Fruit fly (Drosophila melanogaster) whole organism, embryonic: ENCODE data around the gene Pa1.
A peak's percentile ranks its signal among the peaks of the same experiment; 100 is the strongest.

Experiments
- Ada2b ChIP-seq: fragments of 200-800 bp; sonication (Bioruptor generic); IDR thresholded peaks from 2 replicates; pipeline ENCODE4 v1.3.6; 2022; ENCODE audit warnings: missing biosample characterization, missing genetic modification characterization
- CG10565 ChIP-seq: fragments of 200-800 bp; sonication (Bioruptor generic); optimal IDR thresholded peaks from 3 replicates; lab custom pipeline; 2016; ENCODE audit warnings: missing biosample characterization, mild to moderate bottlenecking, missing genetic modification characterization
- CG15011 ChIP-seq: fragments of 200-800 bp; sonication (Bioruptor generic); optimal IDR thresholded peaks from 3 replicates; lab custom pipeline; 2018; ENCODE audit warnings: missing biosample characterization, mild to moderate bottlenecking, missing genetic modification characterization
- CG1603 ChIP-seq: fragments of 200-800 bp; sonication (Bioruptor generic); optimal IDR thresholded peaks from 2 replicates; lab custom pipeline; 2019; ENCODE audit warnings: missing biosample characterization, mild to moderate bottlenecking, missing genetic modification characterization, moderate library complexity
- CG18011 ChIP-seq: fragments of 200-800 bp; sonication (Bioruptor generic); optimal IDR thresholded peaks from 2 replicates; lab custom pipeline; 2017; ENCODE audit warnings: missing biosample characterization, missing genetic modification characterization, mild to moderate bottlenecking, moderate library complexity, missing genotype
- CG18599 ChIP-seq: fragments of 200-800 bp; sonication (Bioruptor generic); optimal IDR thresholded peaks from 3 replicates; lab custom pipeline; 2017; ENCODE audit warnings: missing biosample characterization, missing genetic modification characterization, mild to moderate bottlenecking, moderate library complexity, missing genetic modification reagents
- CG2116 ChIP-seq: fragments of 200-800 bp; sonication (Bioruptor generic); optimal IDR thresholded peaks from 3 replicates; lab custom pipeline; 2018; ENCODE audit warnings: missing biosample characterization, mild to moderate bottlenecking, missing genetic modification characterization
- CG2129 ChIP-seq: fragments of 200-800 bp; sonication (Bioruptor generic); IDR thresholded peaks from 2 replicates; pipeline ENCODE4 v1.3.6; 2022; ENCODE audit warnings: missing biosample characterization, missing genetic modification characterization; ENCODE audit not compliant: partially characterized antibody
- CG31441 ChIP-seq: fragments of 200-800 bp; sonication (Bioruptor generic); IDR thresholded peaks from 2 replicates; pipeline ENCODE4 v1.3.6; 2022; ENCODE audit warnings: missing biosample characterization, missing genetic modification characterization
- CG3726 ChIP-seq: fragments of 200-800 bp; sonication (Bioruptor generic); IDR thresholded peaks from 3 replicates; pipeline ENCODE4, ENCODE4 v1.3.6; 2022; ENCODE audit warnings: missing biosample characterization, missing genetic modification characterization
- CG4820 ChIP-seq: fragments of 200-800 bp; sonication (Bioruptor generic); optimal IDR thresholded peaks from 3 replicates; lab custom pipeline; 2016; ENCODE audit warnings: missing biosample characterization, missing genetic modification characterization
- CG5245 ChIP-seq: fragments of 200-800 bp; sonication (Bioruptor generic); optimal IDR thresholded peaks from 3 replicates; lab custom pipeline; 2016; ENCODE audit warnings: missing biosample characterization, missing genetic modification characterization
- CG6175 ChIP-seq: fragments of 200-800 bp; sonication (Bioruptor generic); IDR thresholded peaks from 3 replicates; pipeline ENCODE4 v1.3.6; 2022; ENCODE audit warnings: missing biosample characterization, missing genetic modification characterization
- CG6765 ChIP-seq: fragments of 200-800 bp; sonication (Bioruptor generic); optimal IDR thresholded peaks from 3 replicates; lab custom pipeline; 2017; ENCODE audit warnings: missing biosample characterization, mild to moderate bottlenecking, missing genetic modification characterization
- CG6854 ChIP-seq: fragments of 200-800 bp; sonication (Bioruptor generic); optimal IDR thresholded peaks from 3 replicates; lab custom pipeline; 2017; ENCODE audit warnings: missing biosample characterization, mild to moderate bottlenecking, missing genetic modification characterization
- CG8089 ChIP-seq: fragments of 200-800 bp; sonication (Bioruptor generic); optimal IDR thresholded peaks from 3 replicates; lab custom pipeline; 2016; ENCODE audit warnings: missing biosample characterization, missing genetic modification characterization
- CG8924 ChIP-seq: fragments of 200-800 bp; optimal IDR thresholded peaks from 3 replicates; lab custom pipeline; 2019; ENCODE audit warnings: missing biosample characterization, mild to moderate bottlenecking, missing genetic modification characterization, moderate library complexity
- CkIIα-i1 ChIP-seq: fragments of 200-800 bp; sonication (Bioruptor generic); IDR thresholded peaks from 2 replicates; pipeline ENCODE4 v1.3.6; 2022; ENCODE audit warnings: missing biosample characterization, missing genetic modification characterization
- CrebB ChIP-seq: fragments of 200-800 bp; sonication (Bioruptor generic); optimal IDR thresholded peaks from 3 replicates; lab custom pipeline; 2018; ENCODE audit warnings: missing biosample characterization, mild to moderate bottlenecking, missing genetic modification characterization
- Dad ChIP-seq: fragments of 200-800 bp; sonication (Bioruptor generic); optimal IDR thresholded peaks from 3 replicates; lab custom pipeline; 2016; ENCODE audit warnings: missing biosample characterization, missing genetic modification characterization
- Dek ChIP-seq: fragments of 200-800 bp; sonication (Bioruptor generic); optimal IDR thresholded peaks from 3 replicates; lab custom pipeline; 2019; ENCODE audit warnings: missing biosample characterization, mild to moderate bottlenecking, missing genetic modification characterization, moderate library complexity
- Doc2 ChIP-seq: fragments of 200-800 bp; sonication (Bioruptor generic); IDR thresholded peaks from 2 replicates; pipeline ENCODE4 v1.3.6; 2022; ENCODE audit warnings: missing biosample characterization, missing genetic modification characterization
- E2f1 ChIP-seq: fragments of 200-800 bp; sonication (Bioruptor generic); IDR thresholded peaks from 2 replicates; pipeline ENCODE4 v1.3.6; 2022; ENCODE audit warnings: missing biosample characterization, missing genetic modification characterization
- ERR ChIP-seq: fragments of 200-800 bp; sonication (Bioruptor generic); optimal IDR thresholded peaks from 2 replicates; lab custom pipeline; 2016; ENCODE audit warnings: missing biosample characterization, missing genetic modification characterization
- Fer2 ChIP-seq: fragments of 200-800 bp; sonication (Bioruptor generic); optimal IDR thresholded peaks from 2 replicates; lab custom pipeline; 2018; ENCODE audit warnings: missing biosample characterization, mild to moderate bottlenecking, missing genetic modification characterization, moderate library complexity
- GATAe ChIP-seq: fragments of 200-800 bp; sonication (Bioruptor generic); conservative IDR thresholded peaks from 2 replicates; pipeline ENCODE4 v1.3.6; 2022; ENCODE audit warnings: missing biosample characterization, missing genetic modification characterization
- HHEX ChIP-seq: fragments of 200-800 bp; sonication (Bioruptor generic); optimal IDR thresholded peaks from 3 replicates; lab custom pipeline; 2017; ENCODE audit warnings: missing biosample characterization, mild to moderate bottlenecking, missing genetic modification characterization, missing genetic modification reagents
- MBD-R2 ChIP-seq: fragments of 200-800 bp; sonication (Bioruptor generic); IDR thresholded peaks from 2 replicates; pipeline ENCODE4 v1.3.6; 2022; ENCODE audit warnings: missing biosample characterization, missing genetic modification characterization
- Mad ChIP-seq: fragments of 200-800 bp; sonication (Bioruptor generic); optimal IDR thresholded peaks from 2 replicates; lab custom pipeline; 2016; ENCODE audit warnings: missing biosample characterization, missing genetic modification characterization
- Nf-YA ChIP-seq: fragments of 200-800 bp; sonication (Bioruptor generic); IDR thresholded peaks from 2 replicates; pipeline ENCODE4 v1.3.6; 2022; ENCODE audit warnings: missing biosample characterization, missing genetic modification characterization
- Poxn ChIP-seq: fragments of 200-800 bp; sonication (Bioruptor generic); IDR thresholded peaks from 2 replicates; pipeline ENCODE4 v1.3.6; 2022; ENCODE audit warnings: missing biosample characterization, missing genetic modification characterization
- Xbp1 ChIP-seq: fragments of 200-800 bp; sonication (Bioruptor generic); optimal IDR thresholded peaks from 3 replicates; lab custom pipeline; 2016; ENCODE audit warnings: missing biosample characterization, mild to moderate bottlenecking, missing genetic modification characterization
- al ChIP-seq: fragments of 200-800 bp; sonication (Bioruptor generic); IDR thresholded peaks from 2 replicates; pipeline ENCODE4 v1.3.6; 2022; ENCODE audit warnings: missing biosample characterization, missing genetic modification characterization
- ap ChIP-seq: fragments of 200-800 bp; sonication (Bioruptor generic); IDR thresholded peaks from 2 replicates; pipeline ENCODE4 v1.3.6; 2022; ENCODE audit warnings: missing biosample characterization, missing genetic modification characterization
- ase ChIP-seq: fragments of 200-800 bp; sonication (Bioruptor generic); IDR thresholded peaks from 3 replicates; pipeline ENCODE4 v1.3.6; 2022; ENCODE audit warnings: missing biosample characterization, missing genetic modification characterization
- bab2 ChIP-seq: fragments of 200-800 bp; sonication (Bioruptor generic); optimal IDR thresholded peaks from 2 replicates; lab custom pipeline; 2016; ENCODE audit warnings: missing biosample characterization, missing genetic modification characterization
- bcd ChIP-seq: fragments of 200-800 bp; sonication (Bioruptor generic); optimal IDR thresholded peaks from 2 replicates; lab custom pipeline; 2017; ENCODE audit warnings: missing biosample characterization, mild to moderate bottlenecking, missing genetic modification characterization
- br ChIP-seq: fragments of >200 bp; optimal IDR thresholded peaks from 2 replicates; lab custom pipeline; 2017
- chif ChIP-seq, 2 experiments: fragments of 200-800 bp; sonication (Bioruptor generic); optimal IDR thresholded peaks; 3 replicates each; lab custom pipeline; 2016; ENCODE audit warnings: missing biosample characterization in 2 of 2, missing genetic modification characterization in 2 of 2
- ci ChIP-seq: fragments of 200-800 bp; sonication (Bioruptor generic); IDR thresholded peaks from 3 replicates; pipeline ENCODE4 v1.3.6; 2022; ENCODE audit warnings: missing biosample characterization, missing genetic modification characterization
- fru ChIP-seq: fragments of >200 bp; optimal IDR thresholded peaks from 2 replicates; lab custom pipeline; 2017
- fu2 ChIP-seq: fragments of 200-800 bp; sonication (Bioruptor generic); optimal IDR thresholded peaks from 2 replicates; lab custom pipeline; 2016; ENCODE audit warnings: missing biosample characterization, missing genetic modification characterization
- hb ChIP-seq: fragments of 200-800 bp; sonication (Bioruptor generic); IDR thresholded peaks from 3 replicates; pipeline ENCODE4 v1.3.6; 2022; ENCODE audit warnings: missing biosample characterization, missing genetic modification characterization; ENCODE audit not compliant: partially characterized antibody
- hbn ChIP-seq: fragments of 200-800 bp; sonication (Bioruptor generic); IDR thresholded peaks from 2 replicates; pipeline ENCODE4 v1.3.6; 2022; ENCODE audit warnings: missing biosample characterization, missing genetic modification characterization; ENCODE audit not compliant: partially characterized antibody
- hkb ChIP-seq, 2 experiments: fragments of 200-800 bp in 1 of 2; fragments of >200 bp in 1 of 2; sonication (Bioruptor generic) in 1 of 2; IDR thresholded peaks in 1 of 2; optimal IDR thresholded peaks in 1 of 2; 2 replicates each; pipeline versions ENCODE4 v1.3.6 to Lab custom; 2017 to 2022; ENCODE audit warnings: missing biosample characterization in 1 of 2, missing genetic modification characterization in 1 of 2
- lilli ChIP-seq: fragments of 200-800 bp; sonication (Bioruptor generic); optimal IDR thresholded peaks from 3 replicates; lab custom pipeline; 2016; ENCODE audit warnings: missing biosample characterization, missing genetic modification characterization
- odd ChIP-seq: fragments of 200-800 bp; sonication (Bioruptor generic); optimal IDR thresholded peaks from 2 replicates; lab custom pipeline; 2017; ENCODE audit warnings: missing biosample characterization, mild to moderate bottlenecking, missing genetic modification characterization
- pzg ChIP-seq: fragments of 200-800 bp; sonication (Bioruptor generic); optimal IDR thresholded peaks from 3 replicates; lab custom pipeline; 2018; ENCODE audit warnings: missing biosample characterization, mild to moderate bottlenecking, missing genetic modification characterization, moderate library complexity
- run ChIP-seq: fragments of 200-800 bp; sonication (Bioruptor generic); optimal IDR thresholded peaks from 3 replicates; lab custom pipeline; 2018; ENCODE audit warnings: missing biosample characterization, mild to moderate bottlenecking, missing genetic modification characterization
- salm ChIP-seq: fragments of 200-800 bp; sonication (Bioruptor generic); optimal IDR thresholded peaks from 2 replicates; lab custom pipeline; 2018; ENCODE audit warnings: missing biosample characterization, mild to moderate bottlenecking, missing genetic modification characterization
- ttk ChIP-seq: fragments of 200-800 bp; sonication (Bioruptor generic); IDR thresholded peaks from 2 replicates; pipeline ENCODE4 v2.1.2; 2022; ENCODE audit warnings: missing biosample characterization, missing genetic modification characterization
- usp ChIP-seq: fragments of >200 bp; optimal IDR thresholded peaks from 2 replicates; lab custom pipeline; 2017; ENCODE audit warnings: missing biosample characterization, missing genetic modification characterization

The Pa1 gene

DNA sequence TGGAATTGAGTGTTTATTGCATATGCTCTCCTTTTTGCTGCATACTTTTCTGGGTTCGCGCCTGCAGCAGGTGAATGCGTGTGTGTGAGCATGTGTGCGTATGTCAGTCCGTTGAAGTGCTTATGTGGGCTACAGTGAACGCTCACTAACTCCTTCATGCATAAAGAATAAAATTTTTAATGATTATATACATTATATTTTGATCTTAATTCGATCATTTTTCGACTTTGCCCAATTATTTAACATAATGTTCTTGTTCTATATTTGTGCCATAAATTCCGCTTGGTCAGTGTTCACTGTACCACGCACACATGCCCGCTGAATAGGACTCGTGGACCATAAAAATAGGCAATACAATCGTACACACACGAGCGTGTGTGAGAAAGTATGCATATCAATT is 11.8 kb downstream of the Pa1 start (continued):
- TF ChIP-seq Ada2b (GFP tag; lab: Robert Waterston, UW) (peak; percentile 44; the same call in 1 of the 2 replicates), hkb (optimal IDR thresholded peaks at IDR 0.05; lab: Kevin White, UChicago) (no peak), hkb (GFP tag; IDR thresholded peaks at IDR 0.05; lab: Robert Waterston, UW) (0 out of 2 replicates have a peak, but pooled peaks have one; percentile 31), MBD-R2 (GFP tag; lab: Robert Waterston, UW) (0 out of 2 replicates have a peak, but pooled peaks have one; percentile 19), CkIIα-i1 (GFP tag; lab: Robert Waterston, UW) (no peak), E2f1 (GFP tag; lab: Robert Waterston, UW) (no peak), CG1603 (tag; lab: Kevin White, UChicago) (peak; percentile 11), pzg (no peak), CG8924 (tag; lab: Kevin White, UChicago) (no peak), CG31441 (GFP tag; lab: Robert Waterston, UW) (0 out of 2 replicates have a peak, but pooled peaks have one; percentile 10), al (GFP tag; lab: Robert Waterston, UW) (peak; percentile 40; the same call in 1 of the 2 replicates), CG8089 (no peak), CG6175 (GFP tag; lab: Robert Waterston, UW) (0 out of 3 replicates have a peak, but pooled peaks have one; percentile 28), CG3726 (GFP tag; lab: Robert Waterston, UW) (no peak), CG2116 (GFP tag; lab: Kevin White, UChicago) (no peak), Doc2 (GFP tag; lab: Robert Waterston, UW) (no peak), fru (no peak), Dad (no peak), ci (GFP tag; lab: Robert Waterston, UW) (0 out of 3 replicates have a peak, but pooled peaks have one; percentile 21), CG6854 (no peak), salm (tag; lab: Kevin White, UChicago) (no peak), HHEX (GFP tag; lab: Kevin White, UChicago) (no peak), hb (GFP tag; lab: Robert Waterston, UW) (no peak), bab2 (GFP tag; lab: Kevin White, UChicago) (no peak), Xbp1 (GFP tag; lab: Kevin White, UChicago) (peak; percentile 6), GATAe (GFP tag; lab: Robert Waterston, UW) (no peak), chif (GFP tag; optimal IDR thresholded peaks at IDR 0.05; lab: Kevin White, UChicago) (peak in 1 of 2 experiments; percentile 3), ap (GFP tag; lab: Robert Waterston, UW) (0 out of 2 replicates have a peak, but pooled peaks have one; percentile 15), CG18011 (GFP tag; lab: Kevin White, UChicago) (no peak), odd (no peak), ase (GFP tag; lab: Robert Waterston, UW) (no peak), lilli (GFP tag; lab: Kevin White, UChicago) (peak; percentile 30), Poxn (GFP tag; lab: Robert Waterston, UW) (no peak; the same call in 1 of the 2 replicates), CG10565 (GFP tag; lab: Kevin White, UChicago) (no peak), Mad (GFP tag; lab: Kevin White, UChicago) (no peak), ERR (no peak), CrebB (tag; lab: Kevin White, UChicago) (no peak), Dek (no peak), Fer2 (tag; lab: Kevin White, UChicago) (no peak), CG2129 (GFP tag; lab: Robert Waterston, UW) (no peak), Nf-YA (GFP tag; lab: Robert Waterston, UW) (no peak), CG5245 (GFP tag; lab: Kevin White, UChicago) (no peak), fu2 (GFP tag; lab: Kevin White, UChicago) (no peak), CG6765 (GFP tag; lab: Kevin White, UChicago) (no peak), run (tag; lab: Kevin White, UChicago) (no peak), bcd (GFP tag; lab: Kevin White, UChicago) (peak; percentile 15), usp (GFP tag; lab: Kevin White, UChicago) (no peak), br (no peak), hbn (no peak), CG4820 (GFP tag; lab: Kevin White, UChicago) (no peak), CG18599 (GFP tag; lab: Kevin White, UChicago) (peak; percentile 15), ttk (peak; percentile 42; the same call in 1 of the 2 replicates), CG15011 (GFP tag; lab: Kevin White, UChicago) (no peak)
